Worm (Caenorhabditis elegans): ENCODE results near the gene F58F12.3.

F58F12.3 gene

DNA sequence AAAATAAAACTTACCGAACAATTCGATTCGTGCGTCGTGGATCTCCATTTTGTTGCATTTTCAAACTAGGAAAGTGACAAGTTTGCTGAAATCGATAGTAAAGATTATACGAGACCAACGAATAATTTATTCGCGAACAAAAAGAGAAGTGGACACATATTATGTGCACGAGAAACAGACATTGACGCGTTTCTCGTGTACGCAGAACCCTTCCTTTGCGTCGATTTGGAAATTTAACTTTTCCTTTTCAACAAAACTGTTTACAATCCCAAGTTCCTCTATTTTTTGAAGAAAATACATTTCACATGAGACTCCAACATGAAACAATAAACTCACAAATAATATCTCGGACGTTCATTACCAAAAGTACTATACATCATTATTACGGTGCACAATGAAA is 30.3 kb downstream of the F58F12.3 start, which contains the start of gene K10B2.4:
K10B2.4 (minus strand) TSS at position 138 of the 400 bp plus-strand sequence.
- TF ChIP-seq fos-1 (tag; optimal IDR thresholded peaks at IDR 0.05) (no peak), egl-43 (GFP tag; IDR thresholded peaks at IDR 0.05) (no peak), sdz-12 (GFP tag; optimal IDR thresholded peaks at IDR 0.05) (no peak), mdt-29 (GFP tag; IDR thresholded peaks at IDR 0.05) (no peak), daf-16 (GFP tag; optimal IDR thresholded peaks at IDR 0.05) (no peak), daf-16 (tag; optimal IDR thresholded peaks at IDR 0.05) (peak; percentile 67), nhr-77 (tag; optimal IDR thresholded peaks at IDR 0.05) (no peak), egl-27 (tag; optimal IDR thresholded peaks at IDR 0.05) (no peak), nhr-111 (GFP tag; optimal IDR thresholded peaks at IDR 0.05) (no peak), set-16 (GFP tag; IDR thresholded peaks at IDR 0.05) (no peak), aha-1 (tag) (peak; percentile 92), ztf-11 (tag; optimal IDR thresholded peaks at IDR 0.05) (no peak), unc-62 (GFP tag; optimal IDR thresholded peaks at IDR 0.05 in 1 of 2) (no peak), unc-62 (tag; optimal IDR thresholded peaks at IDR 0.05) (no peak), tra-1 (GFP tag; IDR thresholded peaks at IDR 0.05) (no peak), F26F4.8 (GFP tag; conservative IDR thresholded peaks at IDR 0.05) (no peak), lin-39 (tag; optimal IDR thresholded peaks at IDR 0.05) (no peak), ceh-20 (GFP tag; IDR thresholded peaks at IDR 0.05) (peak; percentile 46; the same call in 1 of the 2 replicates), ztf-7 (tag; optimal IDR thresholded peaks at IDR 0.05) (peak; percentile 20), nhr-237 (tag; optimal IDR thresholded peaks at IDR 0.05) (no peak), spr-3 (GFP tag; optimal IDR thresholded peaks at IDR 0.05) (peak; percentile 7), dmd-6 (GFP tag; IDR thresholded peaks at IDR 0.05) (no peak), saeg-2 (GFP tag; IDR thresholded peaks at IDR 0.05) (no peak), nhr-6 (tag; optimal IDR thresholded peaks at IDR 0.05) (no peak), mxl-3 (GFP tag; optimal IDR thresholded peaks at IDR 0.05) (peak; percentile 30), dve-1 (tag; optimal IDR thresholded peaks at IDR 0.05; ENCODE audit: insufficient read depth) (peak; percentile 35), lin-29 (GFP tag; IDR thresholded peaks at IDR 0.05) (no peak), nhr-11 (tag; optimal IDR thresholded peaks at IDR 0.05) (peak; percentile 8), hif-1 (tag; optimal IDR thresholded peaks at IDR 0.05) (peak in 1 of 2 experiments; percentile 8), nhr-25 (tag; optimal IDR thresholded peaks at IDR 0.05; ENCODE audit: borderline replicate concordance, insufficient read depth) (no peak), Y5F2A.4 (GFP tag; optimal IDR thresholded peaks at IDR 0.05) (no peak), fkh-10 (GFP tag; optimal IDR thresholded peaks at IDR 0.05) (no peak), nhr-28 (tag; optimal IDR thresholded peaks at IDR 0.05) (peak; percentile 28), zip-2 (tag; optimal IDR thresholded peaks at IDR 0.05) (no peak), ceh-82 (tag; optimal IDR thresholded peaks at IDR 0.05) (no peak), hlh-30 (tag; optimal IDR thresholded peaks at IDR 0.05; ENCODE audit: insufficient read depth) (peak; percentile 53), lin-38 (GFP tag; IDR thresholded peaks at IDR 0.05) (peak; percentile 81), daf-12 (tag; optimal IDR thresholded peaks at IDR 0.05) (no peak), unc-39 (tag; optimal IDR thresholded peaks at IDR 0.05) (no peak), hlh-11 (tag; optimal IDR thresholded peaks at IDR 0.05) (peak; percentile 55), T20F7.1 (GFP tag; optimal IDR thresholded peaks at IDR 0.05) (peak; percentile 57), madf-9 (GFP tag; conservative IDR thresholded peaks at IDR 0.05) (no peak), gei-8 (GFP tag; optimal IDR thresholded peaks at IDR 0.05) (no peak), snpc-1.2 (GFP tag; IDR thresholded peaks at IDR 0.05) (no peak), duxl-1 (tag; optimal IDR thresholded peaks at IDR 0.05; ENCODE audit: poor library complexity) (no peak), F37D6.2 (tag; optimal IDR thresholded peaks at IDR 0.05) (no peak), pha-4 (GFP tag; IDR thresholded peaks at IDR 0.05) (no peak), pha-4 (tag; optimal IDR thresholded peaks at IDR 0.05) (peak; percentile 39), skn-1 (tag; optimal IDR thresholded peaks at IDR 0.05) (no peak), F49E8.2 (tag; optimal IDR thresholded peaks at IDR 0.05; ENCODE audit: borderline replicate concordance) (no peak), dmd-9 (GFP tag; IDR thresholded peaks at IDR 0.05) (no peak), lin-15B (tag; optimal IDR thresholded peaks at IDR 0.05) (no peak), madf-5 (GFP tag; IDR thresholded peaks at IDR 0.05) (no peak)
